Worm (Caenorhabditis elegans) whole organism, young adult: ENCODE data around the gene B0310.6.

Source experiments
- F52B5.7 ChIP-seq: sonication (generic microtip); optimal IDR thresholded peaks from 2 replicates; lab custom pipeline; 2016; ENCODE audit warnings: mild to moderate bottlenecking, missing genetic modification characterization, missing compliant biosample characterization
- Y53F4B.3 ChIP-seq: fragments of 200-800 bp; sonication (Bioruptor generic); IDR thresholded peaks from 2 replicates; pipeline ENCODE4 v1.3.6; 2022; ENCODE audit warnings: missing genetic modification reagents, missing genetic modification characterization, missing compliant biosample characterization
- Y95B8A.8 ChIP-seq: fragments of 200-800 bp; sonication (Bioruptor generic); IDR thresholded peaks from 2 replicates; pipeline ENCODE4 v1.3.6; 2022; ENCODE audit warnings: missing genetic modification reagents, missing genetic modification characterization, missing compliant biosample characterization
- die-1 ChIP-seq: sonication (generic microtip); optimal IDR thresholded peaks from 2 replicates; lab custom pipeline; 2016; ENCODE audit warnings: missing genotype, mild to moderate bottlenecking, missing genetic modification characterization, missing compliant biosample characterization
- dpl-1 ChIP-seq: fragments of 150-350 bp; optimal IDR thresholded peaks from 2 replicates; lab custom pipeline; 2014; ENCODE audit warnings: missing biosample characterization, missing genetic modification reagents, missing genetic modification characterization
- nhr-179 ChIP-seq: sonication (generic microtip); optimal IDR thresholded peaks from 2 replicates; lab custom pipeline; 2016; ENCODE audit warnings: mild to moderate bottlenecking, missing genetic modification characterization, missing compliant biosample characterization
- sea-2 ChIP-seq: fragments of 200-800 bp; sonication (Bioruptor generic); IDR thresholded peaks from 2 replicates; pipeline ENCODE4 v1.3.6; 2022; ENCODE audit warnings: missing genetic modification characterization, missing compliant biosample characterization
- unc-62 ChIP-seq: fragments of 150-350 bp; optimal IDR thresholded peaks from 2 replicates; lab custom pipeline; 2014; ENCODE audit warnings: missing biosample characterization, missing genetic modification reagents, missing genetic modification characterization
- ztf-26 ChIP-seq: sonication (generic microtip); optimal IDR thresholded peaks from 2 replicates; lab custom pipeline; 2017; ENCODE audit warnings: missing genetic modification characterization, missing compliant biosample characterization

ce11 chrX:498640-499039 lies 32.2 kb downstream of the B0310.6 start:
- TF ChIP-seq ztf-26 (tag; lab: Kevin White, UChicago): no peak
- no peak for TF ChIP-seq Y95B8A.8 (GFP tag; lab: Robert Waterston, UW)
- TF ChIP-seq sea-2 (GFP tag; lab: Robert Waterston, UW): no peak
- no peak for TF ChIP-seq dpl-1
- TF ChIP-seq nhr-179: no peak
- TF ChIP-seq Y53F4B.3 (GFP tag; lab: Robert Waterston, UW): no peak
- TF ChIP-seq unc-62: no peak
- no peak for TF ChIP-seq die-1 (tag; lab: Kevin White, UChicago)
- no peak for TF ChIP-seq F52B5.7 (tag; lab: Kevin White, UChicago)
